Worm (Caenorhabditis elegans) whole organism, late embryonic: ENCODE data around the gene F28A10.8.

Experiments
- T23F11.4 ChIP-seq: fragments of 200-800 bp; sonication (Bioruptor generic); optimal IDR thresholded peaks from 2 replicates; lab custom pipeline; 2018; ENCODE audit warnings: mild to moderate bottlenecking, missing genetic modification characterization, missing compliant biosample characterization
- ama-1 ChIP-seq: fragments of 150-350 bp; optimal IDR thresholded peaks from 2 replicates; lab custom pipeline; 2014
- ceh-45 ChIP-seq: fragments of 200-800 bp; sonication (Bioruptor generic); IDR thresholded peaks from 2 replicates; pipeline ENCODE4 v1.3.6; 2022; ENCODE audit warnings: missing genetic modification reagents, missing genetic modification characterization, missing compliant biosample characterization
- elt-2 ChIP-seq: sonication (generic microtip); optimal IDR thresholded peaks from 2 replicates; lab custom pipeline; 2016; ENCODE audit warnings: missing genetic modification reagents, missing genetic modification characterization, missing compliant biosample characterization
- lin-11 ChIP-seq: fragments of 200-800 bp; sonication (Bioruptor generic); optimal IDR thresholded peaks from 2 replicates; lab custom pipeline; 2018; ENCODE audit warnings: mild to moderate bottlenecking, missing genetic modification characterization, missing compliant biosample characterization
- pha-4 ChIP-seq: fragments of 150-350 bp; optimal IDR thresholded peaks from 2 replicates; lab custom pipeline; 2018; ENCODE audit warnings: missing biosample characterization, missing genetic modification reagents, missing genetic modification characterization
- pqm-1 ChIP-seq: sonication (generic microtip); optimal IDR thresholded peaks from 2 replicates; lab custom pipeline; 2016; ENCODE audit warnings: missing genetic modification characterization, missing compliant biosample characterization
- ref-2 ChIP-seq: sonication (generic microtip); optimal IDR thresholded peaks from 2 replicates; lab custom pipeline; 2016; ENCODE audit warnings: missing genetic modification characterization, missing compliant biosample characterization
- unc-55 ChIP-seq: sonication (generic microtip); optimal IDR thresholded peaks from 2 replicates; lab custom pipeline; 2017; ENCODE audit warnings: missing biosample characterization, missing genetic modification reagents, missing genetic modification characterization
- unc-86 ChIP-seq: sonication (generic microtip); optimal IDR thresholded peaks from 2 replicates; lab custom pipeline; 2016; ENCODE audit warnings: missing genetic modification characterization, missing compliant biosample characterization
- ztf-16 ChIP-seq: sonication (generic microtip); optimal IDR thresholded peaks from 2 replicates; lab custom pipeline; 2017; ENCODE audit warnings: missing genetic modification characterization, missing compliant biosample characterization

DNA sequence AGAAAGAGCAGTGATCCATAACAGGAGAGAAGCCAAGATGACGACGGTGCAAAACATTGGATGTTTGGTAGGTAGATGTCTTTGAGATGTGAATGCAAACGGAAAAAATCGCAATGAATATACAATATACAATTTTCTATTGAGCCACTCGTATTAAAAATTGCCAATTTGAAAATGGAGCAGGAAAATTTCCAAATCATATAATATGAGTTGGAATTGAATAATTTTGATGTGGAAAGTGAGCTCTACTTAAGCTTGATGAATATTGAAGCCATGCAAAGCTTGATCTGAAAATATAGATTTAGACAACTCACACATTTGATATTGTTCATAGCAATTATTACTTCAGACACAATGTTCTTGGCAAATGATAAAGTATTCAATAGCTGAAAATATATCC is at the start of gene F28A10.8:
- no peak for TF ChIP-seq lin-11 (tag; lab: Kevin White, UChicago)
- no peak for TF ChIP-seq elt-2 (tag; lab: Kevin White, UChicago)
- TF ChIP-seq ama-1 (lab: Kevin White, UChicago): no peak
- TF ChIP-seq pha-4: no peak
- TF ChIP-seq T23F11.4 (GFP tag; lab: Kevin White, UChicago): no peak
- TF ChIP-seq pqm-1 (tag; lab: Kevin White, UChicago): no peak
- no peak for TF ChIP-seq ref-2
- no peak for TF ChIP-seq ztf-16 (tag; lab: Kevin White, UChicago)
- TF ChIP-seq unc-86 (tag; lab: Kevin White, UChicago): no peak
- TF ChIP-seq ceh-45 (GFP tag; lab: Robert Waterston, UW): no peak
- TF ChIP-seq unc-55 (GFP tag; lab: Kevin White, UChicago): no peak
